Worm (Caenorhabditis elegans) whole organism, young adult: ENCODE results near the gene F02C9.1.
A peak's percentile ranks its signal among the peaks of the same experiment; 100 is the strongest.

Experiments used
- B0261.1 ChIP-seq: sonication (generic microtip); optimal IDR thresholded peaks from 2 replicates; lab custom pipeline; 2016; ENCODE audit warnings: mild to moderate bottlenecking, missing genetic modification characterization, moderate library complexity, missing compliant biosample characterization
- C06A6.2 ChIP-seq: fragments of 200-800 bp; sonication (Bioruptor generic); conservative IDR thresholded peaks from 2 replicates; pipeline ENCODE4 v1.3.6; 2022; ENCODE audit warnings: missing genetic modification characterization, missing compliant biosample characterization
- C17E4.6 ChIP-seq: fragments of 200-800 bp; sonication (Bioruptor generic); IDR thresholded peaks from 2 replicates; pipeline ENCODE4 v1.3.6; 2022; ENCODE audit warnings: missing genetic modification reagents, missing genetic modification characterization, missing compliant biosample characterization
- D2030.7 ChIP-seq: fragments of 200-800 bp; sonication (Bioruptor generic); IDR thresholded peaks from 2 replicates; pipeline ENCODE4 v1.3.6; 2022; ENCODE audit warnings: missing genetic modification reagents, missing genetic modification characterization, missing compliant biosample characterization
- F10E7.11 ChIP-seq: sonication (generic microtip); optimal IDR thresholded peaks from 2 replicates; lab custom pipeline; 2017; ENCODE audit warnings: mild to moderate bottlenecking, missing genetic modification characterization, moderate library complexity, missing compliant biosample characterization
- F37B4.10 ChIP-seq: fragments of 200-800 bp; sonication (Bioruptor generic); IDR thresholded peaks from 2 replicates; pipeline ENCODE4 v1.3.6; 2022; ENCODE audit warnings: missing genetic modification characterization, missing compliant biosample characterization
- F55B11.4 ChIP-seq: sonication (generic microtip); optimal IDR thresholded peaks from 2 replicates; lab custom pipeline; 2016; ENCODE audit warnings: missing compliant biosample characterization, missing genetic modification characterization, borderline replicate concordance; ENCODE audit not compliant: insufficient read depth
- K11D2.4 ChIP-seq: fragments of 200-800 bp; sonication (Bioruptor generic); IDR thresholded peaks from 2 replicates; pipeline ENCODE4 v1.3.6; 2022; ENCODE audit warnings: missing genetic modification reagents, missing genetic modification characterization, missing compliant biosample characterization
- T26A5.8 ChIP-seq: sonication (generic microtip); optimal IDR thresholded peaks from 2 replicates; lab custom pipeline; 2016; ENCODE audit warnings: missing genetic modification characterization, missing compliant biosample characterization
- Y53G8AR.9 ChIP-seq: fragments of 200-800 bp; sonication (Bioruptor generic); conservative IDR thresholded peaks from 2 replicates; pipeline ENCODE4 v1.3.6; 2022; ENCODE audit warnings: missing genetic modification reagents, missing genetic modification characterization, missing compliant biosample characterization
- Y67H2A.10 ChIP-seq: fragments of 200-800 bp; sonication (Bioruptor generic); conservative IDR thresholded peaks from 2 replicates; pipeline ENCODE4 v1.3.6; 2022; ENCODE audit warnings: missing genetic modification reagents, missing genetic modification characterization, missing compliant biosample characterization
- akir-1 ChIP-seq: fragments of 200-800 bp; sonication (Bioruptor generic); optimal IDR thresholded peaks from 2 replicates; lab custom pipeline; 2018; ENCODE audit warnings: mild to moderate bottlenecking, missing genetic modification characterization, moderate library complexity, missing compliant biosample characterization
- ama-1 ChIP-seq, 3 experiments: fragments of 150-350 bp in 1 of 3; sonication (generic microtip) in 2 of 3; optimal IDR thresholded peaks; 2 replicates each; lab custom pipeline; 2014 to 2018; ENCODE audit warnings: missing biosample characterization in 2 of 3, missing genetic modification characterization in 2 of 3, missing genetic modification reagents in 2 of 3
- aptf-2 ChIP-seq: fragments of 200-800 bp; sonication (Bioruptor generic); conservative IDR thresholded peaks from 2 replicates; pipeline ENCODE4 v1.3.6; 2022; ENCODE audit warnings: missing genetic modification reagents, missing genetic modification characterization, missing compliant biosample characterization
- atf-7 ChIP-seq: sonication (generic microtip); optimal IDR thresholded peaks from 2 replicates; lab custom pipeline; 2017; ENCODE audit warnings: mild to moderate bottlenecking, missing genetic modification characterization, missing compliant biosample characterization
- attf-6 ChIP-seq: fragments of 200-800 bp; sonication (Bioruptor generic); IDR thresholded peaks from 2 replicates; pipeline ENCODE4 v1.3.6; 2022; ENCODE audit warnings: missing genetic modification reagents, missing genetic modification characterization, missing compliant biosample characterization
- ccch-3 ChIP-seq: fragments of 200-800 bp; sonication (Bioruptor generic); optimal IDR thresholded peaks from 2 replicates; lab custom pipeline; 2018; ENCODE audit warnings: mild to moderate bottlenecking, missing genetic modification characterization, missing compliant biosample characterization
- ceh-91 ChIP-seq: fragments of 200-800 bp; sonication (Bioruptor generic); IDR thresholded peaks from 2 replicates; pipeline ENCODE4 v1.3.6; 2022; ENCODE audit warnings: missing genetic modification reagents, missing genetic modification characterization, missing compliant biosample characterization
- dpff-1 ChIP-seq: sonication (generic microtip); optimal IDR thresholded peaks from 2 replicates; lab custom pipeline; 2017; ENCODE audit warnings: mild to moderate bottlenecking, missing genetic modification characterization, missing compliant biosample characterization
- egl-44 ChIP-seq: fragments of 200-800 bp; sonication (Bioruptor generic); IDR thresholded peaks from 2 replicates; pipeline ENCODE4 v1.3.6; 2022; ENCODE audit warnings: missing genetic modification reagents, missing genetic modification characterization, missing compliant biosample characterization
- fkh-3 ChIP-seq: sonication (generic microtip); optimal IDR thresholded peaks from 2 replicates; lab custom pipeline; 2016; ENCODE audit warnings: mild to moderate bottlenecking, missing genetic modification characterization, missing compliant biosample characterization
- gei-17 ChIP-seq: fragments of 200-800 bp; sonication (Bioruptor generic); optimal IDR thresholded peaks from 2 replicates; lab custom pipeline; 2018; ENCODE audit warnings: mild to moderate bottlenecking, missing genetic modification characterization, missing compliant biosample characterization
- hmg-1.2 ChIP-seq: fragments of 200-800 bp; sonication (Bioruptor generic); IDR thresholded peaks from 2 replicates; pipeline ENCODE4 v1.3.6; 2022; ENCODE audit warnings: missing genetic modification reagents, missing genetic modification characterization, missing compliant biosample characterization
- let-526 ChIP-seq: fragments of 200-800 bp; sonication (Bioruptor generic); IDR thresholded peaks from 2 replicates; pipeline ENCODE4 v1.3.6; 2022; ENCODE audit warnings: missing genetic modification reagents, missing genetic modification characterization, missing compliant biosample characterization
- lin-26 ChIP-seq: fragments of 200-800 bp; sonication (Bioruptor generic); IDR thresholded peaks from 2 replicates; pipeline ENCODE4 v1.3.6; 2022; ENCODE audit warnings: missing genetic modification reagents, missing genetic modification characterization, missing compliant biosample characterization
- lin-40 ChIP-seq: sonication (generic microtip); optimal IDR thresholded peaks from 2 replicates; lab custom pipeline; 2016; ENCODE audit warnings: missing genetic modification characterization, mild to moderate bottlenecking, missing compliant biosample characterization, missing genotype, missing genetic modification reagents
- lsl-1 ChIP-seq: fragments of 200-800 bp; sonication (Bioruptor generic); optimal IDR thresholded peaks from 2 replicates; lab custom pipeline; 2018; ENCODE audit warnings: mild to moderate bottlenecking, missing genetic modification characterization, moderate library complexity, missing compliant biosample characterization
- madf-3 ChIP-seq: fragments of 200-800 bp; sonication (Bioruptor generic); IDR thresholded peaks from 2 replicates; pipeline ENCODE4 v1.3.6; 2022; ENCODE audit warnings: missing genetic modification reagents, missing genetic modification characterization, missing compliant biosample characterization
- madf-6 ChIP-seq: fragments of 200-800 bp; sonication (Bioruptor generic); IDR thresholded peaks from 2 replicates; pipeline ENCODE4 v1.3.6; 2022; ENCODE audit warnings: missing genetic modification reagents, missing genetic modification characterization, missing compliant biosample characterization
- mes-4 ChIP-seq: sonication (generic microtip); optimal IDR thresholded peaks from 2 replicates; lab custom pipeline; 2016; ENCODE audit warnings: missing genotype, missing genetic modification characterization, missing compliant biosample characterization
- nhr-179 ChIP-seq: sonication (generic microtip); optimal IDR thresholded peaks from 2 replicates; lab custom pipeline; 2016; ENCODE audit warnings: mild to moderate bottlenecking, missing genetic modification characterization, missing compliant biosample characterization
- nhr-27 ChIP-seq: fragments of 200-800 bp; sonication (Bioruptor generic); optimal IDR thresholded peaks from 2 replicates; lab custom pipeline; 2018; ENCODE audit warnings: mild to moderate bottlenecking, missing genetic modification characterization, moderate library complexity, missing compliant biosample characterization
- nhr-80 ChIP-seq: sonication (generic microtip); optimal IDR thresholded peaks from 2 replicates; lab custom pipeline; 2016; ENCODE audit warnings: missing genetic modification characterization, missing compliant biosample characterization
- nhr-90 ChIP-seq: sonication (generic microtip); optimal IDR thresholded peaks from 2 replicates; lab custom pipeline; 2016; ENCODE audit warnings: missing genotype, mild to moderate bottlenecking, missing genetic modification characterization, missing compliant biosample characterization
- pbrm-1 ChIP-seq: fragments of 200-800 bp; sonication (Bioruptor generic); IDR thresholded peaks from 2 replicates; pipeline ENCODE4 v1.3.6; 2022; ENCODE audit warnings: missing genetic modification reagents, missing genetic modification characterization, missing compliant biosample characterization
- sdz-38 ChIP-seq: sonication (generic microtip); optimal IDR thresholded peaks from 2 replicates; lab custom pipeline; 2016; ENCODE audit warnings: missing genotype, missing genetic modification characterization, missing compliant biosample characterization
- sea-2 ChIP-seq: fragments of 200-800 bp; sonication (Bioruptor generic); IDR thresholded peaks from 2 replicates; pipeline ENCODE4 v1.3.6; 2022; ENCODE audit warnings: missing genetic modification characterization, missing compliant biosample characterization
- snpc-1.1 ChIP-seq: sonication (generic microtip); optimal IDR thresholded peaks from 2 replicates; lab custom pipeline; 2017; ENCODE audit warnings: missing genetic modification characterization, mild to moderate bottlenecking, missing compliant biosample characterization, antibody characterized with exemption, moderate library complexity, missing genotype, missing genetic modification reagents; ENCODE audit not compliant: insufficient read depth
- snpc-1.3 ChIP-seq: sonication (generic microtip); optimal IDR thresholded peaks from 2 replicates; lab custom pipeline; 2017; ENCODE audit warnings: missing genetic modification characterization, mild to moderate bottlenecking, missing compliant biosample characterization, antibody characterized with exemption, moderate library complexity, missing genotype, missing genetic modification reagents; ENCODE audit not compliant: insufficient read depth
- sptf-2 ChIP-seq: fragments of 200-800 bp; sonication (Bioruptor generic); optimal IDR thresholded peaks from 2 replicates; lab custom pipeline; 2018; ENCODE audit warnings: mild to moderate bottlenecking, missing genetic modification characterization, missing compliant biosample characterization
- zim-3 ChIP-seq: sonication (generic microtip); optimal IDR thresholded peaks from 2 replicates; lab custom pipeline; 2017; ENCODE audit warnings: mild to moderate bottlenecking, missing genetic modification characterization, moderate library complexity, missing compliant biosample characterization
- ztf-18 ChIP-seq: sonication (generic microtip); optimal IDR thresholded peaks from 2 replicates; lab custom pipeline; 2016; ENCODE audit warnings: missing genotype, mild to moderate bottlenecking, missing genetic modification characterization, missing compliant biosample characterization
- ztf-22 ChIP-seq: fragments of 200-800 bp; sonication (Bioruptor generic); optimal IDR thresholded peaks from 2 replicates; lab custom pipeline; 2018; ENCODE audit warnings: mild to moderate bottlenecking, missing genetic modification characterization, moderate library complexity, missing compliant biosample characterization
- ztf-26 ChIP-seq: sonication (generic microtip); optimal IDR thresholded peaks from 2 replicates; lab custom pipeline; 2017; ENCODE audit warnings: missing genetic modification characterization, missing compliant biosample characterization
- ztf-28 ChIP-seq: fragments of 200-800 bp; sonication (Bioruptor generic); IDR thresholded peaks from 2 replicates; pipeline ENCODE4 v1.3.6; 2022; ENCODE audit warnings: missing genetic modification reagents, missing genetic modification characterization, missing compliant biosample characterization

The F02C9.1 gene

DNA sequence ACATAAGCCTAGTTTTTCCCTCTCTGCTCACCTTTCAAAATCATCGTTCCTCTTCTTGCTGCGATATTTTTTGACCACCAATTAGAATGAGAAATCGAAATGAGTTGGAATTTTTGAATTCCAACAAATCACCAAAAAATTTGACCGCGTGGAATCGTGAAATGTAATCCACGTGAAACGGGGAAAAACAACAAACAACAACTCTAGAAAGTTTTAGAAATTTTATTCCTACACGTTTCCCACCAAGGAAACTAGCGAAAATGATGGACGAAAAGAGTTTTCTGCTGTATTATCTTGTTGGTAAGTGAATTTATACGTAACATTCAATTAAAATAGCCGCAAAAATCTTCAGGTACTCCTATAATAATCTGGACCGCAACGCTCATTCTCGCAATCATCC lies at the start of gene F02C9.1, which contains the start of gene irld-3:
Gene F02C9.1, plus strand, starts transcription at position 216 of the 400 bp plus-strand sequence.
Gene irld-3, minus strand, starts transcription at position 101 of the 400 bp plus-strand sequence.
- TF ChIP-seq F37B4.10 (GFP tag; lab: Robert Waterston, UW), result no peak
- TF ChIP-seq egl-44 (GFP tag; lab: Robert Waterston, UW), result no peak
- no peak for TF ChIP-seq ztf-26 (tag; lab: Kevin White, UChicago)
- no peak for TF ChIP-seq F10E7.11 (tag; lab: Kevin White, UChicago)
- no peak for TF ChIP-seq ztf-22 (GFP tag; lab: Kevin White, UChicago)
- TF ChIP-seq Y67H2A.10 (GFP tag; lab: Robert Waterston, UW), result no peak
- no peak for TF ChIP-seq pbrm-1 (GFP tag; lab: Robert Waterston, UW)
- no peak for TF ChIP-seq lin-40 (tag; lab: Kevin White, UChicago)
- no peak for TF ChIP-seq madf-6 (GFP tag; lab: Robert Waterston, UW)
- no peak for TF ChIP-seq F55B11.4 (tag; lab: Kevin White, UChicago)
- no peak for TF ChIP-seq attf-6 (GFP tag; lab: Robert Waterston, UW)
- TF ChIP-seq D2030.7 (GFP tag; lab: Robert Waterston, UW), result no peak
- TF ChIP-seq T26A5.8 (tag; lab: Kevin White, UChicago), result no peak
- TF ChIP-seq nhr-90 (tag; lab: Kevin White, UChicago), result no peak
- no peak for TF ChIP-seq gei-17 (GFP tag; lab: Kevin White, UChicago)
- TF ChIP-seq ama-1 (optimal IDR thresholded peaks at IDR 0.05; lab: Kevin White, UChicago), result no peak
- TF ChIP-seq ama-1 (GFP tag; optimal IDR thresholded peaks at IDR 0.05; lab: Kevin White, UChicago), result no peak
- TF ChIP-seq lin-26 (GFP tag; lab: Robert Waterston, UW), result no peak
- TF ChIP-seq Y53G8AR.9 (GFP tag; lab: Robert Waterston, UW), result no peak
- no peak for TF ChIP-seq C17E4.6 (GFP tag; lab: Robert Waterston, UW)
- no peak for TF ChIP-seq C06A6.2 (GFP tag; lab: Robert Waterston, UW)

DNA sequence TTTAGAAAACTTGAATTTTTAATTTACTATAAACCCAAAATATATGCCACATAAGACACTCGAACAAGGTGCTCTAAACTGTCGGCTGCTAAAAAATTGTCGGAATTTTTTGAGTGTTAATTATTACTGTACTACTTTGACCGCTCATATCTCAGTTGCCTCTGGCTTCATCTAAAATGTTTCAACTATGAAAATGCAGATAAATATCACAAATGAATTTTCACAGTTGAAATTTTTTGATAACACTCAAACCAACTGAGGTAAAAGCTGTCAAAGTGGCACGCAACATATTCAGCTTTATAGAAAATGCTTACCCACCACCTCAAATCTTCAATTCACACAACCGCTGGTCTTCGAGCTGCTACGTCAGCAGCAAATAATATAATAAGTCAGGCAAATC lies 49.7 kb upstream of the F02C9.1 start, which contains the start of gene acs-21:
Gene acs-21, plus strand, starts transcription at position 301 of the 400 bp plus-strand sequence.
- TF ChIP-seq F37B4.10 (GFP tag; lab: Robert Waterston, UW) (no peak), D2030.7 (GFP tag; lab: Robert Waterston, UW) (no peak), mes-4 (tag; lab: Kevin White, UChicago) (no peak), egl-44 (GFP tag; lab: Robert Waterston, UW) (no peak), Y67H2A.10 (GFP tag; lab: Robert Waterston, UW) (no peak), ztf-18 (tag; lab: Kevin White, UChicago) (no peak), lin-40 (tag; lab: Kevin White, UChicago) (no peak), hmg-1.2 (GFP tag; lab: Robert Waterston, UW) (no peak), B0261.1 (tag; lab: Kevin White, UChicago) (no peak), let-526 (GFP tag; lab: Robert Waterston, UW) (no peak), lsl-1 (no peak), K11D2.4 (no peak), atf-7 (tag; lab: Kevin White, UChicago) (no peak), nhr-179 (tag; lab: Kevin White, UChicago) (no peak), akir-1 (GFP tag; lab: Kevin White, UChicago) (no peak), sdz-38 (no peak), nhr-27 (tag; lab: Kevin White, UChicago) (no peak), dpff-1 (no peak), zim-3 (tag; lab: Kevin White, UChicago) (no peak), snpc-1.3 (tag; lab: Kevin White, UChicago) (no peak)

DNA sequence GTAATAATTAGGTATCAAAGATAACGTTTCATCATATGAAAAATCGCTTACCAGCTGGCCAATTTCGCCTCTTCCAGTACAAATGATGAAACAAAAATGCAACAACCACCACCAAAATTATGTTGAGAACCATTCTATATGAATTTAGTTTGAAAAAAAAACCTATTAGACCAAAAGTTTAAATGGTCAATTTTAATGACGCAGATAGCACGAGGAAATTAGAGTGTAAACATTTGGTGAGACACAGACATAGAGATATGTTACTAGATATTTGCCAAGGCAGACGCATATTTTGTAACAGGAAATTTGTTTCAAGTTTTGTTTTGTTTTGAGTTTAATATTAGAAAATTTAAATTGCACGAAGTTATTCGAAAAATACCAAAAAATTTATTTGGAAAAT lies 44.2 kb upstream of the F02C9.1 start, which contains the start of gene cyp-33C9:
Gene cyp-33C9, minus strand, starts transcription at position 211 of the 400 bp plus-strand sequence.
- TF ChIP-seq ztf-28 (GFP tag; lab: Robert Waterston, UW), result no peak
- TF ChIP-seq nhr-80 (tag; lab: Kevin White, UChicago), result peak; percentile 8
- no peak for TF ChIP-seq madf-3 (GFP tag; lab: Robert Waterston, UW)
- no peak for TF ChIP-seq ceh-91
- no peak for TF ChIP-seq ccch-3 (GFP tag; lab: Kevin White, UChicago)
- TF ChIP-seq D2030.7 (GFP tag; lab: Robert Waterston, UW), result no peak
- TF ChIP-seq zim-3 (tag; lab: Kevin White, UChicago), result no peak
- no peak for TF ChIP-seq sea-2 (GFP tag; lab: Robert Waterston, UW)
- TF ChIP-seq sptf-2 (GFP tag; lab: Kevin White, UChicago), result no peak
- no peak for TF ChIP-seq aptf-2 (GFP tag; lab: Robert Waterston, UW)
- TF ChIP-seq snpc-1.1 (tag; lab: Kevin White, UChicago), result no peak
- peak; percentile 34; the same call in 1 of the 2 replicates for TF ChIP-seq hmg-1.2 (GFP tag; lab: Robert Waterston, UW)
- TF ChIP-seq fkh-3, result no peak
- TF ChIP-seq, all 124 proteins: peak for 2
